Fruit fly (Drosophila melanogaster): ENCODE measurements around the gene CG14717.

The CG14717 gene

DNA sequence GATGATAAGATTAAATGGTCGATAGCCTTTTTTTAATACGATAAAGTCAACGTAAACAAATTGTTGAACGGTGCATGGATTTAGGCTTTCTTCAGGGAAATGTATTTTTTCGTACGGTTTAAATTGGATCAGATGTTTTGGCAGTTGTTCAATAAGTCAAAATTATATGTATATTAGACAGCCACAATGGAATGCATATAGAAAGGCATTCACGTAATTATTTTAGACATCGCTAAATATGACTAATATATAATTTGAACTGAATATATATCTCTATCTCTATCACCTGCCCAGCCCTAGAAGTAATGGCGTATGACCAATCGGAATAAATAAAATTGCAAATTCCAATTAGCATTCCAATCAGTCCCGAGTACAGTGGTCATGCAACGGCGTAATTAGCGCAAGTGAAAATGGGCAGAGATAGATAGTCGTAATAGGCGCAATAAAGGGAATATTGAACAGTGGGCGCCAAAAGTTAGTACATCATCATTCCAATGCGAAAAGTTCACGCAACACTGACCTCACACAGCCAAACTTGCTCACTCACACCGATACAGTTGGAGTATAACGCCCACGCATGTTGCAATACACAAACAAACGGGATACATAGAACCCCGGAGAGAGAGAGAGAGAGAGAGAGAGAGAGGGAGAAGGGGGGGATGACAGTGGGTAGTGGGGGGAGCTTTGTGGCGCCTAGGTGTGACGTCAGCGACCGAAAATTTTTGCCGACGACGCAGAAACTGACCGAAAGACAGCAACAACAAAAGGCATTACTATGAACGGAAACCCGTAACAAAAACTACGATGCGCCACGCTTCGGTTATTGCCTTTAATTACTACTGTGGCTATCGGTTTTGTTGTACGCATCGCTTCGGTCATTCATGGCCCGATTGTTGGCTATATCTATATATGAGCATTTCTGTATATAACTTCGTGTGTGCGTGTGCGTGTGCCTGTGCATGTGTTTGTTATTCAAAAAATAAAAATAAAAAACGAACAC lies 47.7 kb upstream of the CG14717 start (continued):
- peak; percentile 25 for TF ChIP-seq ash1 (GFP tag; optimal IDR thresholded peaks at IDR 0.05)
- peak; percentile 87 for TF ChIP-seq sd (tag; optimal IDR thresholded peaks at IDR 0.05)
- TF ChIP-seq HHEX (GFP tag; optimal IDR thresholded peaks at IDR 0.05): peak; percentile 18
- no peak for TF ChIP-seq CG16815 (GFP tag; optimal IDR thresholded peaks at IDR 0.05)
- TF ChIP-seq CG12769 (tag; optimal IDR thresholded peaks at IDR 0.05): peak; percentile 84
- no peak for TF ChIP-seq CG17802 (tag; optimal IDR thresholded peaks at IDR 0.05)
- no peak for TF ChIP-seq Lpt (GFP tag; optimal IDR thresholded peaks at IDR 0.05)
- TF ChIP-seq eve (GFP tag; optimal IDR thresholded peaks at IDR 0.05): peak in 1 of 2 experiments; percentile 77
- TF ChIP-seq Fer1 (GFP tag; optimal IDR thresholded peaks at IDR 0.05): peak; percentile 33
- 0 out of 2 replicates have a peak, but pooled peaks have one; percentile 26 for TF ChIP-seq CG3847 (GFP tag; IDR thresholded peaks at IDR 0.05)
- peak; percentile 94 for TF ChIP-seq crol (GFP tag; IDR thresholded peaks at IDR 0.05)
- no peak for TF ChIP-seq MESR4 (GFP tag; optimal IDR thresholded peaks at IDR 0.05)
- TF ChIP-seq CG15479 (GFP tag; optimal IDR thresholded peaks at IDR 0.05): peak; percentile 59
- TF ChIP-seq CG7271 (tag; optimal IDR thresholded peaks at IDR 0.05): no peak
- TF ChIP-seq CG5245 (GFP tag; optimal IDR thresholded peaks at IDR 0.05): no peak
- no peak for TF ChIP-seq CG11695 (GFP tag; IDR thresholded peaks at IDR 0.05)
- no peak for TF ChIP-seq NfI (GFP tag; optimal IDR thresholded peaks at IDR 0.05)
- TF ChIP-seq CG34224 (GFP tag; IDR thresholded peaks at IDR 0.05; ENCODE audit: partially characterized antibody): peak; percentile 14; the same call in 1 of the 3 replicates
- TF ChIP-seq lbe (GFP tag; optimal IDR thresholded peaks at IDR 0.05): no peak
- TF ChIP-seq grn (GFP tag; optimal IDR thresholded peaks at IDR 0.05): no peak
- TF ChIP-seq CG11504 (tag; optimal IDR thresholded peaks at IDR 0.05): peak; percentile 26
- 0 out of 3 replicates have a peak, but pooled peaks have one; percentile 6 for TF ChIP-seq row (GFP tag; IDR thresholded peaks at IDR 0.05)
- TF ChIP-seq insv (GFP tag; optimal IDR thresholded peaks at IDR 0.05): peak; percentile 67 to 94
- TF ChIP-seq phol (tag; optimal IDR thresholded peaks at IDR 0.05): no peak
- no peak for TF ChIP-seq GATAe (GFP tag; conservative IDR thresholded peaks at IDR 0.05)
- TF ChIP-seq trem (tag; optimal IDR thresholded peaks at IDR 0.05): no peak
- TF ChIP-seq br (optimal IDR thresholded peaks at IDR 0.05): no peak
- TF ChIP-seq Atf3 (GFP tag; optimal IDR thresholded peaks at IDR 0.05): peak; percentile 47
- TF ChIP-seq CG9932 (GFP tag; IDR thresholded peaks at IDR 0.05): 0 out of 2 replicates have a peak, but pooled peaks have one; percentile 22
- peak; percentile 37 to 83 for TF ChIP-seq Trl (optimal IDR thresholded peaks at IDR 0.05)
- TF ChIP-seq Trl (GFP tag; optimal IDR thresholded peaks at IDR 0.05): no peak
- no peak for TF ChIP-seq ATbp (GFP tag; optimal IDR thresholded peaks at IDR 0.05)
- TF ChIP-seq cg (GFP tag; optimal IDR thresholded peaks at IDR 0.05): peak; percentile 81
- no peak for TF ChIP-seq pum (GFP tag; optimal IDR thresholded peaks at IDR 0.05)
- peak; percentile 21 for TF ChIP-seq Hmr (GFP tag; optimal IDR thresholded peaks at IDR 0.05)
- no peak for TF ChIP-seq nau (GFP tag; optimal IDR thresholded peaks at IDR 0.05)
- TF ChIP-seq Dll (GFP tag; IDR thresholded peaks at IDR 0.05; ENCODE audit: partially characterized antibody): no peak
- TF ChIP-seq jigr1 (GFP tag; IDR thresholded peaks at IDR 0.05): no peak
- TF ChIP-seq CG6175 (GFP tag; IDR thresholded peaks at IDR 0.05): peak; percentile 53; the same call in 1 of the 3 replicates
- no peak for TF ChIP-seq vfl (GFP tag; optimal IDR thresholded peaks at IDR 0.05)
- TF ChIP-seq CG4730 (GFP tag; IDR thresholded peaks at IDR 0.05): no peak
- TF ChIP-seq CG5180 (GFP tag; optimal IDR thresholded peaks at IDR 0.05): peak; percentile 35
- TF ChIP-seq Elba2 (GFP tag; optimal IDR thresholded peaks at IDR 0.05): peak; percentile 98
- TF ChIP-seq slbo (GFP tag; IDR thresholded peaks at IDR 0.05): 0 out of 2 replicates have a peak, but pooled peaks have one; percentile 31
